Worm (Caenorhabditis elegans): ENCODE results near the gene orc-3.

Gene orc-3

DNA sequence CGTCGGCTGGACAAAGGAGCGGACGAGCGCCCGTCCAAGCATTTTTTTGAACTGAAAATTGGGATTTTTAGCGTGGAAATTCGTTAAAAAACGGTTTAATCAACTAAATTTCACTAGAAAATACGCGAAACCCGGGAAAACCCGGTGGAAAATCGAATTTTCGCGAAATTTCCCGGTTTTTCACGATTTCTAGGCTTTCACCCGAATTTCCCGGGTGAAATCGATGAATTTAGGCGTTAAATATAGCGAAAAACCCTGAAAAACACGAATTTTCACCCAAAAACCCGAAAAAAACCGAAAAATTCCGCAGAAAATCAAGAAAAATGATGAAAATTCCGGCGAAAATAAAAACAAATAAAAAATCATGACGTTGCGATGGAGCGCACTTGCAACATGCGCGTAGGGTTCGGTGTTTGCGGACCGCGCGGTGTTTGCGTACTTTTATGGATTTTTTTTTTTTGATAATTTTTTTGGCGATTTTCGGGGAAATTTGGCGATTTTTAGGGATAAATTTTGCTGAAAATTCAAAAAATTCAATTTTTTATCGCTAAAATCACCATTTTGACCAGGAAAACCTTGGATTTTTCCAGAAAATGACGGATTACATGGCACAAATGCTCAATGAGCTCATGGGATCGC, 5.9 kb upstream of the orc-3 start, which contains the start of the genes mrpl-45 and Y119D3B.12:
TSS of gene mrpl-45 (minus strand) at position 51 of the 639 bp plus-strand sequence.
TSS of gene Y119D3B.12 (plus strand) at position 589 of the 639 bp plus-strand sequence.
- no peak for TF ChIP-seq nhr-12 (tag; optimal IDR thresholded peaks at IDR 0.05)
- TF ChIP-seq ceh-16 (tag; optimal IDR thresholded peaks at IDR 0.05) = no peak
- TF ChIP-seq mbf-1 (tag; optimal IDR thresholded peaks at IDR 0.05) = no peak
- TF ChIP-seq F13H6.1 (tag; optimal IDR thresholded peaks at IDR 0.05) = peak; percentile 74
- peak; percentile 71 for TF ChIP-seq nhr-25 (tag; optimal IDR thresholded peaks at IDR 0.05)
- no peak for TF ChIP-seq egl-27 (tag; optimal IDR thresholded peaks at IDR 0.05)
- TF ChIP-seq nhr-129 (tag; optimal IDR thresholded peaks at IDR 0.05) = peak; percentile 36
- no peak for TF ChIP-seq nhr-6 (tag; optimal IDR thresholded peaks at IDR 0.05)
- TF ChIP-seq lin-39 (tag; optimal IDR thresholded peaks at IDR 0.05) = no peak
- no peak for TF ChIP-seq dmd-4 (tag; optimal IDR thresholded peaks at IDR 0.05)
- TF ChIP-seq ztf-4 (tag; optimal IDR thresholded peaks at IDR 0.05) = peak; percentile 30
- TF ChIP-seq zag-1 (tag; optimal IDR thresholded peaks at IDR 0.05) = peak; percentile 2
- TF ChIP-seq unc-62 (GFP tag; optimal IDR thresholded peaks at IDR 0.05) = no peak
- peak; percentile 70 for TF ChIP-seq sma-3 (GFP tag; optimal IDR thresholded peaks at IDR 0.05)
- peak; percentile 31 for TF ChIP-seq fos-1 (tag; optimal IDR thresholded peaks at IDR 0.05)
- TF ChIP-seq sma-9 (GFP tag; optimal IDR thresholded peaks at IDR 0.05) = no peak
- no peak for TF ChIP-seq sma-9 (tag; optimal IDR thresholded peaks at IDR 0.05)
- no peak for TF ChIP-seq ztf-11 (tag; optimal IDR thresholded peaks at IDR 0.05)
- TF ChIP-seq lin-11 (tag; optimal IDR thresholded peaks at IDR 0.05) = peak; percentile 78
- peak; percentile 95 for TF ChIP-seq unc-55 (GFP tag; optimal IDR thresholded peaks at IDR 0.05)
- no peak for TF ChIP-seq Y55F3AM.14 (GFP tag; optimal IDR thresholded peaks at IDR 0.05)
- TF ChIP-seq elt-3 (tag; optimal IDR thresholded peaks at IDR 0.05) = no peak
- TF ChIP-seq lsy-2 (tag; optimal IDR thresholded peaks at IDR 0.05) = peak; percentile 84 to 91
- TF ChIP-seq R02D3.7 (tag; optimal IDR thresholded peaks at IDR 0.05) = peak; percentile 24
- peak; percentile 87 for TF ChIP-seq gmeb-1 (tag; optimal IDR thresholded peaks at IDR 0.05)
- TF ChIP-seq nhr-10 (tag; optimal IDR thresholded peaks at IDR 0.05) = no peak
- no peak for TF ChIP-seq ceh-82 (tag; optimal IDR thresholded peaks at IDR 0.05)
- TF ChIP-seq crh-2 (tag; optimal IDR thresholded peaks at IDR 0.05) = peak; percentile 73
- no peak for TF ChIP-seq nhr-11 (tag; optimal IDR thresholded peaks at IDR 0.05)
- TF ChIP-seq sem-4 (tag; optimal IDR thresholded peaks at IDR 0.05) = peak; percentile 26
- no peak for TF ChIP-seq peb-1 (tag; optimal IDR thresholded peaks at IDR 0.05)
- no peak for TF ChIP-seq ztf-1 (GFP tag; conservative IDR thresholded peaks at IDR 0.05)
- peak; percentile 15 for TF ChIP-seq nhr-21 (tag; optimal IDR thresholded peaks at IDR 0.05)
- TF ChIP-seq C34F6.9 (tag; optimal IDR thresholded peaks at IDR 0.05) = peak; percentile 83
- TF ChIP-seq mab-5 (tag; optimal IDR thresholded peaks at IDR 0.05) = peak; percentile 68
- TF ChIP-seq lin-13 (GFP tag; optimal IDR thresholded peaks at IDR 0.05) = peak; percentile 91

- TF ChIP-seq elt-1 (tag; optimal IDR thresholded peaks at IDR 0.05) (no peak), nhr-10 (tag; optimal IDR thresholded peaks at IDR 0.05) (no peak), egl-27 (tag; optimal IDR thresholded peaks at IDR 0.05) (no peak), ama-1 (optimal IDR thresholded peaks at IDR 0.05) (no peak), nhr-11 (tag; optimal IDR thresholded peaks at IDR 0.05) (no peak), lin-13 (GFP tag; optimal IDR thresholded peaks at IDR 0.05) (no peak), lin-11 (tag; optimal IDR thresholded peaks at IDR 0.05) (no peak), ztf-11 (tag; optimal IDR thresholded peaks at IDR 0.05) (no peak), nhr-25 (tag; optimal IDR thresholded peaks at IDR 0.05) (no peak)
Measured at ce11 chrIII:1205421-1205820, 2.5 kb upstream of the orc-3 start.

ce11 chrIII:1206331-1206730, 1.6 kb upstream of the orc-3 start:
- TF ChIP-seq nhr-23 (tag; optimal IDR thresholded peaks at IDR 0.05) (no peak), nhr-12 (tag; optimal IDR thresholded peaks at IDR 0.05) (no peak), nhr-6 (tag; optimal IDR thresholded peaks at IDR 0.05) (no peak), zag-1 (tag; optimal IDR thresholded peaks at IDR 0.05) (no peak), sma-9 (GFP tag; optimal IDR thresholded peaks at IDR 0.05) (no peak), sma-9 (tag; optimal IDR thresholded peaks at IDR 0.05) (no peak), aly-2 (tag; optimal IDR thresholded peaks at IDR 0.05) (no peak), R02D3.7 (tag; optimal IDR thresholded peaks at IDR 0.05) (no peak), nhr-21 (tag; optimal IDR thresholded peaks at IDR 0.05) (no peak), alr-1 (tag; optimal IDR thresholded peaks at IDR 0.05) (no peak), ztf-1 (GFP tag; conservative IDR thresholded peaks at IDR 0.05) (no peak), ama-1 (optimal IDR thresholded peaks at IDR 0.05) (no peak)
